Fruit fly (Drosophila melanogaster): ENCODE data around the gene Rok.

DNA sequence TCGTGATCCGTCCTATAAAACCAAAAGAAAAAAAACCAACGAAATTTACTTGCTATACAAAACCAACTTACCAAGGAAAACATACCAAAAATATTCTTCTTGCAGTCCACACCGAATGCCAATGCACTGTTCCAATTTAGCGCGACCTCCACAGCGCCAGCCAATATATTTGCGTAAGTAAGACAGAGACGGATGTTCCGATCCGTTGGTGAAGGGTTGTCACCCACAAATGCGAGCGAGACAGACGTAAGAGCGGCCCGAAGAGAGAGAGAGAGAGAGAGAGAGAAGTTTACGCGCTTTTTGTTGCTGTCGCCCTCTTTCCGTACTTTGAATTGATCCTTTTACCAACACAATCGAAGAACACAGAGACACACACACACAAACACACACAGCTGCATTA, 29.4 kb downstream of the Rok start:
- TF ChIP-seq kay (GFP tag; ENCODE audit: borderline replicate concordance) (no peak), CG7101 (tag; optimal IDR thresholded peaks at IDR 0.05) (no peak), CG5204 (GFP tag; optimal IDR thresholded peaks at IDR 0.05) (no peak), CG7045 (GFP tag; optimal IDR thresholded peaks at IDR 0.05) (no peak), Clk (GFP tag; optimal IDR thresholded peaks at IDR 0.05) (no peak), cic (GFP tag; optimal IDR thresholded peaks at IDR 0.05) (no peak), Hr96 (GFP tag; optimal IDR thresholded peaks at IDR 0.05) (no peak), CG11617 (GFP tag; optimal IDR thresholded peaks at IDR 0.05) (no peak), Mnt (GFP tag; optimal IDR thresholded peaks at IDR 0.05) (no peak)

Measured in whole organism, adult.